Fruit fly (Drosophila melanogaster) whole organism, adult: Measurements from ENCODE around the gene CG1662.

Experiments
- CG11617 ChIP-seq: fragments of 200-800 bp; sonication (Bioruptor generic); optimal IDR thresholded peaks from 2 replicates; lab custom pipeline; 2017; ENCODE audit warnings: mild to moderate bottlenecking, missing biosample characterization, missing genetic modification reagents, missing genetic modification characterization
- CG33017 ChIP-seq: fragments of 200-800 bp; sonication (Bioruptor generic); optimal IDR thresholded peaks from 2 replicates; lab custom pipeline; 2018; ENCODE audit warnings: missing biosample characterization, mild to moderate bottlenecking, missing genetic modification characterization, moderate library complexity
- CG7101 ChIP-seq: fragments of 200-800 bp; sonication (Bioruptor generic); optimal IDR thresholded peaks from 2 replicates; lab custom pipeline; 2018; ENCODE audit warnings: missing biosample characterization, mild to moderate bottlenecking, missing genetic modification characterization, moderate library complexity
- Crg-1 ChIP-seq: fragments of 200-800 bp; sonication (Bioruptor generic); optimal IDR thresholded peaks from 2 replicates; lab custom pipeline; 2016; ENCODE audit warnings: missing biosample characterization, missing genetic modification characterization
- Hr96 ChIP-seq: fragments of 200-800 bp; sonication (Bioruptor generic); optimal IDR thresholded peaks from 2 replicates; lab custom pipeline; 2016; ENCODE audit warnings: missing biosample characterization, missing genetic modification characterization
- Mnt ChIP-seq: fragments of 200-800 bp; sonication (Bioruptor generic); optimal IDR thresholded peaks from 2 replicates; lab custom pipeline; 2016; ENCODE audit warnings: missing biosample characterization, mild to moderate bottlenecking, missing genetic modification characterization
- bab1 ChIP-seq: fragments of 200-800 bp; sonication (Bioruptor generic); optimal IDR thresholded peaks from 3 replicates; lab custom pipeline; 2019; ENCODE audit warnings: missing biosample characterization, mild to moderate bottlenecking, missing genetic modification characterization, moderate library complexity
- cic ChIP-seq: fragments of 200-800 bp; sonication (Bioruptor generic); optimal IDR thresholded peaks from 2 replicates; lab custom pipeline; 2017; ENCODE audit warnings: missing biosample characterization, mild to moderate bottlenecking, missing genetic modification characterization, moderate library complexity
- kay ChIP-seq: fragments of 200-800 bp; sonication (Bioruptor generic); peaks from one replicate; lab custom pipeline; 2016; ENCODE audit warnings: missing biosample characterization, missing genetic modification characterization, borderline replicate concordance
- ovo ChIP-seq: fragments of 200-800 bp; sonication (Bioruptor generic); optimal IDR thresholded peaks from 2 replicates; lab custom pipeline; 2016; ENCODE audit warnings: missing biosample characterization, missing genetic modification characterization
- pad ChIP-seq: fragments of 200-800 bp; sonication (Bioruptor generic); optimal IDR thresholded peaks from 3 replicates; lab custom pipeline; 2017; ENCODE audit warnings: missing biosample characterization, missing genetic modification characterization, mild to moderate bottlenecking, moderate library complexity, missing genetic modification reagents
- tj ChIP-seq: fragments of 200-800 bp; sonication (Bioruptor generic); optimal IDR thresholded peaks from 3 replicates; lab custom pipeline; 2017; ENCODE audit warnings: missing biosample characterization, mild to moderate bottlenecking, missing genetic modification characterization, moderate library complexity
- toe ChIP-seq: fragments of 200-800 bp; sonication (Bioruptor generic); optimal IDR thresholded peaks from 2 replicates; lab custom pipeline; 2016; ENCODE audit warnings: missing biosample characterization, missing genetic modification characterization

dm6 chrX:13384583-13385342 lies 2.6 kb upstream of the CG1662 start, which contains the start of the genes Rbp1-like and Tim9a:
- TF ChIP-seq ovo (GFP tag; lab: Kevin White, UChicago) = peak; percentile 86
- no peak for TF ChIP-seq Hr96
- peak; percentile 61 for TF ChIP-seq kay (GFP tag; lab: Kevin White, UChicago)
- peak; percentile 30 for TF ChIP-seq cic (GFP tag; lab: Kevin White, UChicago)
- peak; percentile 76 for TF ChIP-seq Mnt (GFP tag; lab: Kevin White, UChicago)
- peak; percentile 91 for TF ChIP-seq tj (GFP tag; lab: Kevin White, UChicago)
- peak; percentile 47 for TF ChIP-seq CG33017 (tag; lab: Kevin White, UChicago)
- peak; percentile 71 for TF ChIP-seq CG11617 (GFP tag; lab: Kevin White, UChicago)
- peak; percentile 81 for TF ChIP-seq Crg-1 (GFP tag; lab: Kevin White, UChicago)
- peak; percentile 43 for TF ChIP-seq bab1 (GFP tag; lab: Kevin White, UChicago)
- peak; percentile 57 for TF ChIP-seq toe (GFP tag; lab: Kevin White, UChicago)
- TF ChIP-seq pad (GFP tag; lab: Kevin White, UChicago) = peak; percentile 75
- peak; percentile 76 for TF ChIP-seq CG7101
